Worm (Caenorhabditis elegans) whole organism, mixed stage, embryonic: ENCODE data around the gene srh-48.

Experiments used
- M03D4.4 ChIP-seq: sonication (generic microtip); optimal IDR thresholded peaks from 2 replicates; lab custom pipeline; 2017; ENCODE audit warnings: mild to moderate bottlenecking, missing genetic modification characterization, missing compliant biosample characterization
- bed-3 ChIP-seq: fragments of 200-800 bp; sonication (Bioruptor generic); optimal IDR thresholded peaks from 3 replicates; lab custom pipeline; 2018; ENCODE audit warnings: mild to moderate bottlenecking, missing genetic modification characterization, moderate library complexity, missing compliant biosample characterization
- blmp-1 ChIP-seq: fragments of 150-350 bp; optimal IDR thresholded peaks from 2 replicates; lab custom pipeline; 2014; ENCODE audit warnings: missing biosample characterization, missing genetic modification characterization
- ceh-39 ChIP-seq: fragments of 150-350 bp; optimal IDR thresholded peaks from 2 replicates; lab custom pipeline; 2014; ENCODE audit warnings: missing biosample characterization, missing genetic modification characterization
- ceh-43 ChIP-seq: fragments of 200-800 bp; sonication (Bioruptor generic); optimal IDR thresholded peaks from 2 replicates; lab custom pipeline; 2018; ENCODE audit warnings: mild to moderate bottlenecking, missing genetic modification characterization, moderate library complexity, missing compliant biosample characterization
- ceh-83 ChIP-seq: fragments of 200-800 bp; sonication (Bioruptor generic); optimal IDR thresholded peaks from 2 replicates; lab custom pipeline; 2018; ENCODE audit warnings: mild to moderate bottlenecking, missing genetic modification characterization, missing compliant biosample characterization
- ces-1 ChIP-seq: fragments of 150-350 bp; optimal IDR thresholded peaks from 2 replicates; lab custom pipeline; 2014; ENCODE audit warnings: missing biosample characterization, missing genetic modification reagents, missing genetic modification characterization
- cnd-1 ChIP-seq: fragments of 200-800 bp; sonication (Bioruptor generic); optimal IDR thresholded peaks from 2 replicates; lab custom pipeline; 2018; ENCODE audit warnings: mild to moderate bottlenecking, missing genetic modification characterization, missing compliant biosample characterization
- drap-1 ChIP-seq: fragments of 200-800 bp; sonication (Bioruptor generic); optimal IDR thresholded peaks from 3 replicates; lab custom pipeline; 2018; ENCODE audit warnings: mild to moderate bottlenecking, missing genetic modification characterization, missing compliant biosample characterization
- elt-1 ChIP-seq: sonication (generic microtip); optimal IDR thresholded peaks from 2 replicates; lab custom pipeline; 2017; ENCODE audit warnings: missing genetic modification characterization, mild to moderate bottlenecking, missing compliant biosample characterization, antibody characterized with exemption, moderate library complexity, borderline replicate concordance; ENCODE audit not compliant: insufficient read depth
- elt-3 ChIP-seq: fragments of 150-350 bp; optimal IDR thresholded peaks from 2 replicates; lab custom pipeline; 2014; ENCODE audit warnings: missing biosample characterization, missing genetic modification characterization
- flh-1 ChIP-seq: fragments of 200-800 bp; sonication (Bioruptor generic); optimal IDR thresholded peaks from 2 replicates; lab custom pipeline; 2018; ENCODE audit warnings: mild to moderate bottlenecking, missing genetic modification characterization, moderate library complexity, missing compliant biosample characterization
- ham-2 ChIP-seq: fragments of 200-800 bp; sonication (Bioruptor generic); optimal IDR thresholded peaks from 2 replicates; lab custom pipeline; 2018; ENCODE audit warnings: mild to moderate bottlenecking, missing genetic modification characterization, missing compliant biosample characterization
- hlh-1 ChIP-seq: fragments of 150-350 bp; optimal IDR thresholded peaks from 2 replicates; lab custom pipeline; 2014; ENCODE audit warnings: missing biosample characterization, missing genetic modification reagents, missing genetic modification characterization
- lin-13 ChIP-seq: fragments of 150-350 bp; optimal IDR thresholded peaks from 2 replicates; lab custom pipeline; 2014; ENCODE audit warnings: missing biosample characterization, missing genetic modification characterization
- lin-32 ChIP-seq: fragments of 200-800 bp; sonication (Bioruptor generic); optimal IDR thresholded peaks from 2 replicates; lab custom pipeline; 2018; ENCODE audit warnings: mild to moderate bottlenecking, missing genetic modification characterization, missing compliant biosample characterization
- lsy-2 ChIP-seq: fragments of 150-350 bp; optimal IDR thresholded peaks from 2 replicates; lab custom pipeline; 2014; ENCODE audit warnings: missing biosample characterization, missing genetic modification characterization
- mab-5 ChIP-seq: fragments of 150-350 bp; optimal IDR thresholded peaks from 2 replicates; lab custom pipeline; 2014; ENCODE audit warnings: missing biosample characterization, missing genetic modification characterization
- mep-1 ChIP-seq: fragments of 150-350 bp; optimal IDR thresholded peaks from 2 replicates; lab custom pipeline; 2017; ENCODE audit warnings: missing biosample characterization, missing genetic modification reagents, missing genetic modification characterization, inconsistent platforms
- mls-2 ChIP-seq: sonication (generic microtip); optimal IDR thresholded peaks from 2 replicates; lab custom pipeline; 2016; ENCODE audit warnings: mild to moderate bottlenecking, missing genetic modification characterization, moderate library complexity, missing compliant biosample characterization
- nhr-12 ChIP-seq: fragments of 150-350 bp; optimal IDR thresholded peaks from 2 replicates; lab custom pipeline; 2014; ENCODE audit warnings: missing biosample characterization, missing genetic modification characterization
- nhr-2 ChIP-seq: fragments of 150-350 bp; optimal IDR thresholded peaks from 2 replicates; lab custom pipeline; 2014; ENCODE audit warnings: missing biosample characterization, missing genetic modification characterization
- nhr-237 ChIP-seq: fragments of 150-350 bp; optimal IDR thresholded peaks from 2 replicates; lab custom pipeline; 2014; ENCODE audit warnings: missing biosample characterization, missing genetic modification characterization
- nhr-28 ChIP-seq: fragments of 150-350 bp; optimal IDR thresholded peaks from 2 replicates; lab custom pipeline; 2014; ENCODE audit warnings: missing biosample characterization, missing genetic modification characterization
- nhr-76 ChIP-seq: sonication (generic microtip); optimal IDR thresholded peaks from 2 replicates; lab custom pipeline; 2017; ENCODE audit warnings: missing biosample characterization, missing genetic modification characterization
- pha-4 ChIP-seq: fragments of 150-350 bp; optimal IDR thresholded peaks from 2 replicates; lab custom pipeline; 2018; ENCODE audit warnings: missing biosample characterization, missing genetic modification reagents, missing genetic modification characterization
- sem-2 ChIP-seq: fragments of 200-800 bp; sonication (Bioruptor generic); optimal IDR thresholded peaks from 2 replicates; lab custom pipeline; 2018; ENCODE audit warnings: mild to moderate bottlenecking, missing genetic modification characterization, missing compliant biosample characterization
- snpc-4 ChIP-seq: fragments of 150-350 bp; optimal IDR thresholded peaks from 2 replicates; lab custom pipeline; 2014; ENCODE audit warnings: missing biosample characterization, missing genetic modification characterization
- sptf-1 ChIP-seq: sonication (generic microtip); optimal IDR thresholded peaks from 2 replicates; lab custom pipeline; 2017; ENCODE audit warnings: mild to moderate bottlenecking, missing genetic modification characterization, moderate library complexity, missing compliant biosample characterization
- tbx-8 ChIP-seq: fragments of 200-800 bp; sonication (Bioruptor generic); optimal IDR thresholded peaks from 2 replicates; lab custom pipeline; 2018; ENCODE audit warnings: mild to moderate bottlenecking, missing genetic modification characterization, moderate library complexity, missing compliant biosample characterization
- unc-120 ChIP-seq: sonication (generic microtip); optimal IDR thresholded peaks from 2 replicates; lab custom pipeline; 2017; ENCODE audit warnings: missing genetic modification characterization, missing compliant biosample characterization; ENCODE audit not compliant: poor library complexity, severe bottlenecking
- unc-39 ChIP-seq: fragments of 150-350 bp; optimal IDR thresholded peaks from 2 replicates; lab custom pipeline; 2014; ENCODE audit warnings: missing biosample characterization, missing genetic modification characterization
- unc-62 ChIP-seq: fragments of 150-350 bp; optimal IDR thresholded peaks from 2 replicates; lab custom pipeline; 2014; ENCODE audit warnings: missing biosample characterization, missing genetic modification reagents, missing genetic modification characterization
- zip-8 ChIP-seq: fragments of 150-350 bp; optimal IDR thresholded peaks from 2 replicates; lab custom pipeline; 2014; ENCODE audit warnings: missing biosample characterization, missing genetic modification characterization
- ztf-11 ChIP-seq: fragments of 150-350 bp; optimal IDR thresholded peaks from 2 replicates; lab custom pipeline; 2014; ENCODE audit warnings: missing biosample characterization, missing genetic modification characterization

srh-48 gene

ce11 chrII:9346490-9346889, 33.4 kb upstream of the srh-48 start, which contains the start of gene F42A8.1:
TSS of gene F42A8.1 (minus strand) at chrII:9346590.
- TF ChIP-seq ceh-83 (GFP tag; lab: Kevin White, UChicago), result no peak
- no peak for TF ChIP-seq nhr-12 (tag; lab: Kevin White, UChicago)
- TF ChIP-seq lsy-2 (tag; lab: Kevin White, UChicago), result no peak
- TF ChIP-seq ceh-43, result no peak
- TF ChIP-seq blmp-1 (tag; lab: Kevin White, UChicago), result no peak
- TF ChIP-seq nhr-237 (tag; lab: Kevin White, UChicago), result no peak
- TF ChIP-seq ceh-39 (tag; lab: Kevin White, UChicago), result no peak
- no peak for TF ChIP-seq drap-1 (GFP tag; lab: Kevin White, UChicago)
- TF ChIP-seq M03D4.4, result no peak
- no peak for TF ChIP-seq ztf-11 (tag; lab: Kevin White, UChicago)
- TF ChIP-seq elt-3 (tag; lab: Kevin White, UChicago), result no peak
- no peak for TF ChIP-seq mab-5 (tag; lab: Kevin White, UChicago)
- TF ChIP-seq zip-8 (tag; lab: Kevin White, UChicago), result no peak
- no peak for TF ChIP-seq flh-1 (GFP tag; lab: Kevin White, UChicago)
- TF ChIP-seq tbx-8, result no peak
- TF ChIP-seq bed-3, result no peak
- TF ChIP-seq elt-1 (tag; lab: Kevin White, UChicago), result no peak
- TF ChIP-seq hlh-1, result no peak
- no peak for TF ChIP-seq pha-4

ce11 chrII:9347444-9347843, 32.5 kb upstream of the srh-48 start:
- TF ChIP-seq unc-39 (tag; lab: Kevin White, UChicago) (no peak), ceh-43 (no peak), bed-3 (no peak), hlh-1 (no peak), sptf-1 (no peak), snpc-4 (tag; lab: Kevin White, UChicago) (no peak), nhr-76 (no peak)

- no peak for TF ChIP-seq mab-5 (tag; lab: Kevin White, UChicago)
- no peak for TF ChIP-seq elt-3 (tag; lab: Kevin White, UChicago)
- no peak for TF ChIP-seq elt-1 (tag; lab: Kevin White, UChicago)
- TF ChIP-seq unc-39 (tag; lab: Kevin White, UChicago), result no peak
- no peak for TF ChIP-seq nhr-28 (tag; lab: Kevin White, UChicago)
- TF ChIP-seq nhr-76, result no peak
- TF ChIP-seq hlh-1, result no peak
- no peak for TF ChIP-seq drap-1 (GFP tag; lab: Kevin White, UChicago)
- no peak for TF ChIP-seq unc-120
- TF ChIP-seq flh-1 (GFP tag; lab: Kevin White, UChicago), result no peak
- TF ChIP-seq mls-2, result no peak
- TF ChIP-seq, all 35 proteins: peak for 0
Observed at ce11 chrII:9352669-9353068, 27.2 kb upstream of the srh-48 start, which contains the start of the genes sdhb-1 and cup-15. TSS of gene sdhb-1 (minus strand) at chrII:9352731. TSS of gene cup-15 (plus strand) at chrII:9353000.

DNA sequence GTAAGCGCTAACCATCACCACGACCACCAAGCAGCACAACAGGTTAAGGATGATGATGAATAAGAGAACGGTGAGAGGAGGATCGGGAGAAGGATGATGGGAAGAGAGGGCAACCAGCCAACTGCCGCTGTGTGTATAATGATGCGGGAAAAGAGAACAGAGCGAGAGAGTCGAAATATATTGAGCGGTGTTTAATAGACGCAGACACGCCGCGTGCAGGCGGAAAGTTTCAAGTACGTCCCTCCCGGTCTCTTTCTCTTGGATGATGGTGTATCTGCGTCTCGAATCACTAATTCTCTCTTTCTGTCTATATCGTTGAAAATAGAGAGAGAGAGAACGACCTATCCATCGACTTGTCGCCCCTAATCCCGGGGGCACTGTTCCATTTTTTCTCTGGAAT, 23.2 kb upstream of the srh-48 start:
- TF ChIP-seq nhr-237 (tag; lab: Kevin White, UChicago) (peak; percentile 7), lsy-2 (tag; lab: Kevin White, UChicago) (peak; percentile 11), elt-3 (tag; lab: Kevin White, UChicago) (no peak), unc-39 (tag; lab: Kevin White, UChicago) (no peak), cnd-1 (tag; lab: Kevin White, UChicago) (peak; percentile 26), drap-1 (GFP tag; lab: Kevin White, UChicago) (no peak), blmp-1 (tag; lab: Kevin White, UChicago) (no peak), sem-2 (GFP tag; lab: Kevin White, UChicago) (no peak), ceh-83 (GFP tag; lab: Kevin White, UChicago) (no peak), tbx-8 (no peak), ztf-11 (tag; lab: Kevin White, UChicago) (peak; percentile 59), ces-1 (peak; percentile 57), ceh-39 (tag; lab: Kevin White, UChicago) (no peak), nhr-28 (tag; lab: Kevin White, UChicago) (no peak), lin-32 (no peak), ham-2 (GFP tag; lab: Kevin White, UChicago) (peak; percentile 79), mab-5 (tag; lab: Kevin White, UChicago) (no peak), mep-1 (peak; percentile 9), nhr-76 (no peak), zip-8 (tag; lab: Kevin White, UChicago) (no peak), mls-2 (peak; percentile 54), hlh-1 (peak; percentile 83), nhr-12 (tag; lab: Kevin White, UChicago) (no peak), ceh-43 (no peak), sptf-1 (peak; percentile 33), lin-13 (tag; lab: Kevin White, UChicago) (peak; percentile 43), flh-1 (GFP tag; lab: Kevin White, UChicago) (no peak), M03D4.4 (peak; percentile 1), bed-3 (no peak), unc-62 (GFP tag; lab: Kevin White, UChicago) (peak; percentile 53), nhr-2 (tag; lab: Kevin White, UChicago) (no peak), unc-120 (peak; percentile 16), snpc-4 (tag; lab: Kevin White, UChicago) (no peak), elt-1 (tag; lab: Kevin White, UChicago) (no peak), pha-4 (peak; percentile 82)
